Worm (Caenorhabditis elegans): ENCODE measurements around the gene hacl-1.

DNA sequence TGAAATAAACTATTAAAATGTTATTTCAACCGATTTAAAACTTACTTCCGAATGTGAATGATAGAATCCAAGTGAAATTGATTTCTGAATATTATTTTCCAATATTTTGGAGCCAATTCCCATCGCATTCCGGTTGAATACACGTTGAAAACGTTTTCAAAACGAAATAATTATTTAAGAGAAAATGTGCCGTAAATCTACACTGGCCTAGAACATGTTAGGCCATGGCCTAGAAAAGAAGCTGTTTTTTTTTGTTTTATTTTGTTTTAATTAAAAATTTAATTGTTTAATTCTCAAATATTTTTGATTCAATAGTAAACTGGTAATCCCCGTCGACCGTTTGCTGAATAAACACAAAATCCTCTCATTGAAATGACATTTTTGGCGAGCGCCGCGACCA lies 28.9 kb downstream of the hacl-1 start:
- TF ChIP-seq unc-30 (tag; optimal IDR thresholded peaks at IDR 0.05) (no peak), ces-1 (GFP tag; optimal IDR thresholded peaks at IDR 0.05) (no peak), egl-27 (tag; optimal IDR thresholded peaks at IDR 0.05) (no peak), blmp-1 (tag; optimal IDR thresholded peaks at IDR 0.05) (no peak), ztf-11 (tag; optimal IDR thresholded peaks at IDR 0.05) (no peak), tbx-2 (tag; optimal IDR thresholded peaks at IDR 0.05) (no peak)
